Worm (Caenorhabditis elegans) whole organism, late embryonic: ENCODE data around the gene F54C9.14.
A peak's percentile ranks its signal among the peaks of the same experiment; 100 is the strongest.

Source experiments
- C08G9.2 ChIP-seq: sonication (generic microtip); optimal IDR thresholded peaks from 2 replicates; lab custom pipeline; 2016; ENCODE audit warnings: mild to moderate bottlenecking, missing genetic modification characterization, moderate library complexity, missing compliant biosample characterization
- F13H6.1 ChIP-seq: sonication (generic microtip); optimal IDR thresholded peaks from 2 replicates; lab custom pipeline; 2016; ENCODE audit warnings: missing genetic modification characterization, missing compliant biosample characterization
- K02D7.2 ChIP-seq: sonication (generic microtip); optimal IDR thresholded peaks from 2 replicates; lab custom pipeline; 2017; ENCODE audit warnings: mild to moderate bottlenecking, missing genetic modification characterization, missing compliant biosample characterization
- T23F11.4 ChIP-seq: fragments of 200-800 bp; sonication (Bioruptor generic); optimal IDR thresholded peaks from 2 replicates; lab custom pipeline; 2018; ENCODE audit warnings: mild to moderate bottlenecking, missing genetic modification characterization, missing compliant biosample characterization
- Y22D7AL.16 ChIP-seq: sonication (generic microtip); optimal IDR thresholded peaks from 2 replicates; lab custom pipeline; 2016; ENCODE audit warnings: missing genetic modification characterization, missing compliant biosample characterization
- ceh-14 ChIP-seq: sonication (generic microtip); optimal IDR thresholded peaks from 2 replicates; lab custom pipeline; 2016; ENCODE audit warnings: missing genotype, missing genetic modification characterization, missing compliant biosample characterization
- ceh-18 ChIP-seq: sonication (generic microtip); optimal IDR thresholded peaks from 2 replicates; lab custom pipeline; 2016; ENCODE audit warnings: missing genetic modification characterization, missing compliant biosample characterization
- ceh-19 ChIP-seq: fragments of 200-800 bp; sonication (Bioruptor generic); optimal IDR thresholded peaks from 2 replicates; lab custom pipeline; 2018; ENCODE audit warnings: mild to moderate bottlenecking, missing genetic modification characterization, missing compliant biosample characterization
- ceh-2 ChIP-seq: sonication (generic microtip); optimal IDR thresholded peaks from 2 replicates; lab custom pipeline; 2016; ENCODE audit warnings: missing genotype, missing genetic modification characterization, missing compliant biosample characterization
- ceh-22 ChIP-seq: sonication (generic microtip); optimal IDR thresholded peaks from 2 replicates; lab custom pipeline; 2017; ENCODE audit warnings: missing biosample characterization, missing genetic modification characterization
- ceh-24 ChIP-seq: sonication (generic microtip); optimal IDR thresholded peaks from 2 replicates; lab custom pipeline; 2016; ENCODE audit warnings: mild to moderate bottlenecking, missing genetic modification characterization, missing compliant biosample characterization
- ceh-30 ChIP-seq: fragments of 150-350 bp; optimal IDR thresholded peaks from 2 replicates; lab custom pipeline; 2014; ENCODE audit warnings: missing biosample characterization, missing genetic modification characterization
- ceh-31 ChIP-seq: sonication (generic microtip); optimal IDR thresholded peaks from 2 replicates; lab custom pipeline; 2016; ENCODE audit warnings: missing genetic modification characterization, missing compliant biosample characterization
- ceh-34 ChIP-seq: sonication (generic microtip); optimal IDR thresholded peaks from 2 replicates; lab custom pipeline; 2016; ENCODE audit warnings: mild to moderate bottlenecking, missing genetic modification characterization, missing compliant biosample characterization
- ceh-48 ChIP-seq: sonication (generic microtip); optimal IDR thresholded peaks from 2 replicates; lab custom pipeline; 2016; ENCODE audit warnings: missing genetic modification characterization, inconsistent platforms, missing compliant biosample characterization
- ceh-6 ChIP-seq: fragments of 200-800 bp; sonication (Bioruptor generic); optimal IDR thresholded peaks from 2 replicates; lab custom pipeline; 2018; ENCODE audit warnings: mild to moderate bottlenecking, missing genetic modification characterization, missing compliant biosample characterization
- ceh-9 ChIP-seq: sonication (generic microtip); optimal IDR thresholded peaks from 2 replicates; lab custom pipeline; 2016; ENCODE audit warnings: mild to moderate bottlenecking, missing genetic modification characterization, inconsistent platforms, missing compliant biosample characterization
- che-1 ChIP-seq: sonication (generic microtip); optimal IDR thresholded peaks from 2 replicates; lab custom pipeline; 2016; ENCODE audit warnings: mild to moderate bottlenecking, missing genetic modification characterization, missing compliant biosample characterization
- dve-1 ChIP-seq: sonication (generic microtip); optimal IDR thresholded peaks from 2 replicates; lab custom pipeline; 2017; ENCODE audit warnings: antibody characterized with exemption, mild to moderate bottlenecking, missing genetic modification characterization, missing compliant biosample characterization
- elt-2 ChIP-seq: sonication (generic microtip); optimal IDR thresholded peaks from 2 replicates; lab custom pipeline; 2016; ENCODE audit warnings: missing genetic modification reagents, missing genetic modification characterization, missing compliant biosample characterization
- ets-4 ChIP-seq: sonication (generic microtip); optimal IDR thresholded peaks from 2 replicates; lab custom pipeline; 2016; ENCODE audit warnings: missing genetic modification characterization, missing compliant biosample characterization
- fkh-10 ChIP-seq: fragments of 150-350 bp; optimal IDR thresholded peaks from 2 replicates; lab custom pipeline; 2014; ENCODE audit warnings: missing biosample characterization, missing genetic modification reagents, missing genetic modification characterization
- hlh-30 ChIP-seq: sonication (generic microtip); optimal IDR thresholded peaks from 2 replicates; lab custom pipeline; 2017; ENCODE audit warnings: antibody characterized with exemption, missing genetic modification characterization, missing compliant biosample characterization; ENCODE audit not compliant: insufficient read depth
- lim-6 ChIP-seq: sonication (generic microtip); optimal IDR thresholded peaks from 2 replicates; lab custom pipeline; 2016; ENCODE audit warnings: missing genetic modification characterization, missing compliant biosample characterization
- lin-11 ChIP-seq: fragments of 200-800 bp; sonication (Bioruptor generic); optimal IDR thresholded peaks from 2 replicates; lab custom pipeline; 2018; ENCODE audit warnings: mild to moderate bottlenecking, missing genetic modification characterization, missing compliant biosample characterization
- madf-2 ChIP-seq: sonication (generic microtip); optimal IDR thresholded peaks from 2 replicates; lab custom pipeline; 2017; ENCODE audit warnings: missing genetic modification characterization, missing compliant biosample characterization
- mec-3 ChIP-seq: sonication (generic microtip); optimal IDR thresholded peaks from 2 replicates; lab custom pipeline; 2016; ENCODE audit warnings: borderline replicate concordance, missing genetic modification characterization, missing compliant biosample characterization
- nfya-1 ChIP-seq: sonication (generic microtip); optimal IDR thresholded peaks from 2 replicates; lab custom pipeline; 2017; ENCODE audit warnings: missing genetic modification characterization, mild to moderate bottlenecking, missing compliant biosample characterization, antibody characterized with exemption, moderate library complexity
- nhr-232 ChIP-seq: sonication (generic microtip); optimal IDR thresholded peaks from 2 replicates; lab custom pipeline; 2016; ENCODE audit warnings: missing genetic modification characterization, missing compliant biosample characterization
- npax-4 ChIP-seq: sonication (generic microtip); optimal IDR thresholded peaks from 2 replicates; lab custom pipeline; 2016; ENCODE audit warnings: missing genetic modification characterization, missing compliant biosample characterization
- pax-1 ChIP-seq: fragments of 150-350 bp; optimal IDR thresholded peaks from 2 replicates; lab custom pipeline; 2014; ENCODE audit warnings: missing biosample characterization, missing genetic modification characterization
- pros-1 ChIP-seq: fragments of 150-350 bp; optimal IDR thresholded peaks from 2 replicates; lab custom pipeline; 2014; ENCODE audit warnings: missing biosample characterization, missing genetic modification reagents, missing genetic modification characterization
- ref-2 ChIP-seq: sonication (generic microtip); optimal IDR thresholded peaks from 2 replicates; lab custom pipeline; 2016; ENCODE audit warnings: missing genetic modification characterization, missing compliant biosample characterization
- rnt-1 ChIP-seq: sonication (generic microtip); optimal IDR thresholded peaks from 2 replicates; lab custom pipeline; 2016; ENCODE audit warnings: missing genetic modification characterization, missing compliant biosample characterization
- sox-2 ChIP-seq: fragments of 200-800 bp; sonication (Bioruptor generic); IDR thresholded peaks from 2 replicates; pipeline ENCODE4 v1.3.6; 2022; ENCODE audit warnings: missing genetic modification reagents, missing genetic modification characterization, missing compliant biosample characterization
- syd-9 ChIP-seq: sonication (generic microtip); optimal IDR thresholded peaks from 2 replicates; lab custom pipeline; 2016; ENCODE audit warnings: mild to moderate bottlenecking, missing genetic modification characterization, moderate library complexity, missing compliant biosample characterization
- tbx-2 ChIP-seq: sonication (generic microtip); optimal IDR thresholded peaks from 2 replicates; lab custom pipeline; 2016; ENCODE audit warnings: missing genetic modification characterization, missing compliant biosample characterization
- ttx-3 ChIP-seq: sonication (generic microtip); optimal IDR thresholded peaks from 2 replicates; lab custom pipeline; 2016; ENCODE audit warnings: missing genetic modification reagents, missing genetic modification characterization, missing compliant biosample characterization
- unc-3 ChIP-seq, 2 experiments: fragments of 200-800 bp in 1 of 2; sonication (Bioruptor generic) in 1 of 2; sonication (generic microtip) in 1 of 2; conservative IDR thresholded peaks in 1 of 2; optimal IDR thresholded peaks in 1 of 2; 2 replicates each; pipeline versions ENCODE4 v1.3.6 to Lab custom; 2016 to 2022; ENCODE audit warnings: missing compliant biosample characterization in 2 of 2, missing genetic modification characterization in 2 of 2, missing genetic modification reagents in 1 of 2
- unc-42 ChIP-seq: sonication (generic microtip); optimal IDR thresholded peaks from 2 replicates; lab custom pipeline; 2016; ENCODE audit warnings: missing genotype, missing genetic modification characterization, missing compliant biosample characterization
- unc-55 ChIP-seq: sonication (generic microtip); optimal IDR thresholded peaks from 2 replicates; lab custom pipeline; 2017; ENCODE audit warnings: missing biosample characterization, missing genetic modification reagents, missing genetic modification characterization

The F54C9.14 gene

ce11 chrII:8569038-8569977 is 7.2 kb downstream of the F54C9.14 start, which contains the start of the genes col-38 and rpl-5:
Gene col-38 (minus strand): TSS chrII:8569088.
Gene rpl-5 (plus strand): TSS chrII:8569927.
- TF ChIP-seq ets-4 (peak; percentile 46), rnt-1 (tag; lab: Kevin White, UChicago) (peak; percentile 71), pax-1 (tag; lab: Kevin White, UChicago) (peak; percentile 80), ceh-6 (GFP tag; lab: Kevin White, UChicago) (no peak), ceh-31 (tag; lab: Kevin White, UChicago) (peak; percentile 74), fkh-10 (GFP tag; lab: Kevin White, UChicago) (no peak), elt-2 (tag; lab: Kevin White, UChicago) (peak; percentile 64), lim-6 (tag; lab: Kevin White, UChicago) (no peak), ttx-3 (tag; lab: Kevin White, UChicago) (peak; percentile 29), npax-4 (tag; lab: Kevin White, UChicago) (no peak), madf-2 (tag; lab: Kevin White, UChicago) (peak; percentile 29), nhr-232 (tag; lab: Kevin White, UChicago) (no peak), che-1 (peak; percentile 27), unc-3 (GFP tag; conservative IDR thresholded peaks at IDR 0.05; lab: Robert Waterston, UW) (0 out of 2 replicates have a peak, but pooled peaks have one; percentile 17), unc-3 (tag; optimal IDR thresholded peaks at IDR 0.05; lab: Kevin White, UChicago) (no peak), dve-1 (peak; percentile 68), ceh-34 (peak; percentile 66), ceh-48 (peak; percentile 0), sox-2 (GFP tag; lab: Robert Waterston, UW) (no peak), ceh-18 (tag; lab: Kevin White, UChicago) (peak; percentile 77), ceh-30 (tag; lab: Kevin White, UChicago) (peak; percentile 76), Y22D7AL.16 (tag; lab: Kevin White, UChicago) (peak; percentile 26), tbx-2 (tag; lab: Kevin White, UChicago) (peak; percentile 65), pros-1 (tag; lab: Kevin White, UChicago) (peak; percentile 10), unc-55 (GFP tag; lab: Kevin White, UChicago) (peak; percentile 56), unc-42 (tag; lab: Kevin White, UChicago) (peak; percentile 67), C08G9.2 (tag; lab: Kevin White, UChicago) (peak; percentile 48), hlh-30 (tag; lab: Kevin White, UChicago) (peak; percentile 65), nfya-1 (tag; lab: Kevin White, UChicago) (peak; percentile 87), F13H6.1 (tag; lab: Kevin White, UChicago) (peak; percentile 7), ref-2 (peak; percentile 48)

ce11 chrII:8570977-8571376 is 8.9 kb downstream of the F54C9.14 start, which contains the start of gene bcs-1:
Gene bcs-1 (plus strand): TSS chrII:8571085.
- no peak for TF ChIP-seq nhr-232 (tag; lab: Kevin White, UChicago)
- TF ChIP-seq lin-11 = no peak
- TF ChIP-seq syd-9 = no peak
- no peak for TF ChIP-seq ceh-2 (tag; lab: Kevin White, UChicago)
- TF ChIP-seq madf-2 (tag; lab: Kevin White, UChicago) = no peak
- no peak for TF ChIP-seq K02D7.2 (tag; lab: Kevin White, UChicago)
- TF ChIP-seq ceh-30 (tag; lab: Kevin White, UChicago) = no peak
- TF ChIP-seq ttx-3 (tag; lab: Kevin White, UChicago) = no peak
- TF ChIP-seq T23F11.4 (GFP tag; lab: Kevin White, UChicago) = no peak
- no peak for TF ChIP-seq mec-3 (tag; lab: Kevin White, UChicago)
- no peak for TF ChIP-seq ceh-22 (tag; lab: Kevin White, UChicago)
- no peak for TF ChIP-seq che-1
- no peak for TF ChIP-seq rnt-1 (tag; lab: Kevin White, UChicago)
- TF ChIP-seq elt-2 (tag; lab: Kevin White, UChicago) = no peak
- TF ChIP-seq ceh-9 (tag; lab: Kevin White, UChicago) = no peak
- no peak for TF ChIP-seq ceh-19 (GFP tag; lab: Kevin White, UChicago)
- TF ChIP-seq ceh-24 (tag; lab: Kevin White, UChicago) = no peak
- no peak for TF ChIP-seq ceh-14
